Fruit fly (Drosophila melanogaster) whole organism, wandering third instar larva: Measurements from ENCODE around the gene tctn.

ENCODE experiments used
- GATAd ChIP-seq: sonication (Bioruptor generic); optimal IDR thresholded peaks from 2 replicates; lab custom pipeline; 2016; ENCODE audit warnings: missing biosample characterization, missing genetic modification characterization
- Hnf4 ChIP-seq: fragments of 200-800 bp; sonication (Bioruptor generic); optimal IDR thresholded peaks from 2 replicates; lab custom pipeline; 2016; ENCODE audit warnings: missing biosample characterization, mild to moderate bottlenecking, missing genetic modification characterization
- Mio ChIP-seq: sonication (Bioruptor generic); optimal IDR thresholded peaks from 2 replicates; lab custom pipeline; 2016; ENCODE audit warnings: missing biosample characterization, missing genetic modification characterization
- Myc ChIP-seq: fragments of >200 bp; optimal IDR thresholded peaks from 2 replicates; lab custom pipeline; 2017
- N ChIP-seq: fragments of >200 bp; optimal IDR thresholded peaks from 2 replicates; lab custom pipeline; 2018; ENCODE audit warnings: missing biosample characterization, missing external identifiers, missing genetic modification characterization
- Rel ChIP-seq, 2 experiments: fragments of 200-800 bp; sonication (Bioruptor generic) in 1 of 2; optimal IDR thresholded peaks; 2 replicates in 1 of 2; 3 replicates in 1 of 2; lab custom pipeline; 2016 to 2019; ENCODE audit warnings: mild to moderate bottlenecking in 2 of 2, missing biosample characterization in 2 of 2, missing genetic modification characterization in 2 of 2, moderate library complexity in 1 of 2
- br ChIP-seq: fragments of 200-800 bp; sonication (Bioruptor generic); optimal IDR thresholded peaks from 2 replicates; lab custom pipeline; 2016; ENCODE audit warnings: missing biosample characterization, missing genetic modification characterization
- brk ChIP-seq: fragments of 200-800 bp; sonication (Bioruptor generic); optimal IDR thresholded peaks from 2 replicates; lab custom pipeline; 2016; ENCODE audit warnings: missing biosample characterization, mild to moderate bottlenecking, missing genetic modification characterization
- dl ChIP-seq, 2 experiments: fragments of 175-275, 200-275 bp in 1 of 2; fragments of 200-275 bp in 1 of 2; sonication (Bioruptor generic); optimal IDR thresholded peaks; lab custom pipeline; 2018; ENCODE audit warnings: mild to moderate bottlenecking in 2 of 2, missing biosample characterization in 2 of 2, missing genetic modification characterization in 2 of 2, moderate library complexity in 2 of 2; ENCODE audit not compliant: partially characterized antibody in 2 of 2, insufficient read depth in 1 of 2
- lola ChIP-seq: fragments of >200 bp; optimal IDR thresholded peaks from 2 replicates; lab custom pipeline; 2017; ENCODE audit warnings: missing biosample characterization, missing genetic modification characterization
- pan ChIP-seq: fragments of >200 bp; optimal IDR thresholded peaks from 2 replicates; lab custom pipeline; 2017
- woc ChIP-seq: sonication (Bioruptor generic); optimal IDR thresholded peaks from 2 replicates; lab custom pipeline; 2016; ENCODE audit warnings: missing biosample characterization, mild to moderate bottlenecking, missing genetic modification characterization

DNA sequence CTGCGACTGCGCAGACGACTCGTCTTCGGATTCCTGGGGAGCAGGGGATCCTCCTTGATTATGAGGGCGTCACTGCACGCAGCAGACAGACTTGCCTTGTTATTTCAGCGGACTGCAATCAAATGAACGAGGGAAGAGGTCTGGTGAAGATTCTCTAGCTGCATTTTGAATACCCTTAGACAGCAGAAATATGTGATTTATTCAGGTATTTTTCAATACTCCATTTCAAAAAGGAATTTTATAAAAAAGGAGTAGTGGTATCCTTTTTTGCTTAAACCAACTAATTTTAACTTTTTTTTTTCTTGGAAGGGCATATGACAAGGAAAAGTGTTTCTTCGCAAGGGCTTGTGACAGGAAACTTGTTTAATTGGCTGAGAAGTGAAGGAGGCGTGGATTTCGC, 35.2 kb upstream of the tctn start:
- no peak for TF ChIP-seq Mio (GFP tag; lab: Kevin White, UChicago)
- peak; percentile 10 for TF ChIP-seq brk
- no peak for TF ChIP-seq Myc (lab: Kevin White, UChicago)
- TF ChIP-seq br (GFP tag; lab: Kevin White, UChicago): peak; percentile 77
- TF ChIP-seq Hnf4: peak; percentile 49
- TF ChIP-seq GATAd (GFP tag; lab: Kevin White, UChicago): no peak
- TF ChIP-seq N (GFP tag; lab: Kevin White, UChicago): no peak
- TF ChIP-seq pan (lab: Kevin White, UChicago): no peak
- TF ChIP-seq woc (GFP tag; lab: Kevin White, UChicago): peak; percentile 87
- no peak for TF ChIP-seq Rel (GFP tag; optimal IDR thresholded peaks at IDR 0.05; lab: Kevin White, UChicago)
- no peak for TF ChIP-seq Rel (tag; optimal IDR thresholded peaks at IDR 0.05; lab: Kevin White, UChicago)
- no peak for TF ChIP-seq dl (GFP tag; optimal IDR thresholded peaks at IDR 0.05; lab: Kevin White, UChicago; ENCODE audit: insufficient read depth in 1 of 2, partially characterized antibody in 2 of 2)
- TF ChIP-seq lola (GFP tag; lab: Kevin White, UChicago): no peak
